Worm (Caenorhabditis elegans) whole organism, young adult: ENCODE data around the gene R10E9.4.

Experiments used
- B0336.3 ChIP-seq: fragments of 200-800 bp; sonication (Bioruptor generic); IDR thresholded peaks from 2 replicates; pipeline ENCODE4 v1.3.6; 2022; ENCODE audit warnings: missing genetic modification characterization, missing compliant biosample characterization
- C06A6.2 ChIP-seq: fragments of 200-800 bp; sonication (Bioruptor generic); conservative IDR thresholded peaks from 2 replicates; pipeline ENCODE4 v1.3.6; 2022; ENCODE audit warnings: missing genetic modification characterization, missing compliant biosample characterization
- F33H1.4 ChIP-seq: fragments of 200-800 bp; sonication (Bioruptor generic); IDR thresholded peaks from 2 replicates; pipeline ENCODE4 v1.3.6; 2022; ENCODE audit warnings: missing genetic modification reagents, missing genetic modification characterization, missing compliant biosample characterization
- F39B2.1 ChIP-seq: fragments of 200-800 bp; sonication (Bioruptor generic); IDR thresholded peaks from 2 replicates; pipeline ENCODE4 v1.3.6; 2022; ENCODE audit warnings: missing genetic modification reagents, missing genetic modification characterization, missing compliant biosample characterization
- F49E8.2 ChIP-seq: sonication (generic microtip); optimal IDR thresholded peaks from 3 replicates; lab custom pipeline; 2017; ENCODE audit warnings: missing genetic modification characterization, mild to moderate bottlenecking, missing compliant biosample characterization, antibody characterized with exemption, moderate library complexity; ENCODE audit not compliant: insufficient read depth
- F52B5.7 ChIP-seq: sonication (generic microtip); optimal IDR thresholded peaks from 2 replicates; lab custom pipeline; 2016; ENCODE audit warnings: mild to moderate bottlenecking, missing genetic modification characterization, missing compliant biosample characterization
- K12H6.12 ChIP-seq: fragments of 200-800 bp; sonication (Bioruptor generic); optimal IDR thresholded peaks from 2 replicates; lab custom pipeline; 2018; ENCODE audit warnings: mild to moderate bottlenecking, missing genetic modification characterization, missing compliant biosample characterization
- Y56A3A.18 ChIP-seq: fragments of 200-800 bp; sonication (Bioruptor generic); IDR thresholded peaks from 2 replicates; pipeline ENCODE4 v1.3.6; 2022; ENCODE audit warnings: missing genetic modification reagents, missing genetic modification characterization, missing compliant biosample characterization
- Y67H2A.10 ChIP-seq: fragments of 200-800 bp; sonication (Bioruptor generic); conservative IDR thresholded peaks from 2 replicates; pipeline ENCODE4 v1.3.6; 2022; ENCODE audit warnings: missing genetic modification reagents, missing genetic modification characterization, missing compliant biosample characterization
- akir-1 ChIP-seq: fragments of 200-800 bp; sonication (Bioruptor generic); optimal IDR thresholded peaks from 2 replicates; lab custom pipeline; 2018; ENCODE audit warnings: mild to moderate bottlenecking, missing genetic modification characterization, moderate library complexity, missing compliant biosample characterization
- athp-1 ChIP-seq: sonication (generic microtip); optimal IDR thresholded peaks from 2 replicates; lab custom pipeline; 2017; ENCODE audit warnings: mild to moderate bottlenecking, missing genetic modification characterization, missing compliant biosample characterization
- attf-3 ChIP-seq: fragments of 200-800 bp; sonication (Bioruptor generic); conservative IDR thresholded peaks from 2 replicates; pipeline ENCODE4 v1.3.6; 2022; ENCODE audit warnings: missing genetic modification reagents, missing genetic modification characterization, missing compliant biosample characterization
- attf-5 ChIP-seq: fragments of 200-800 bp; sonication (Bioruptor generic); optimal IDR thresholded peaks from 2 replicates; lab custom pipeline; 2018; ENCODE audit warnings: mild to moderate bottlenecking, missing genetic modification characterization, missing compliant biosample characterization
- ccch-3 ChIP-seq: fragments of 200-800 bp; sonication (Bioruptor generic); optimal IDR thresholded peaks from 2 replicates; lab custom pipeline; 2018; ENCODE audit warnings: mild to moderate bottlenecking, missing genetic modification characterization, missing compliant biosample characterization
- ceh-58 ChIP-seq: fragments of 200-800 bp; sonication (Bioruptor generic); IDR thresholded peaks from 2 replicates; pipeline ENCODE4 v1.3.6; 2022; ENCODE audit warnings: missing genetic modification characterization, missing compliant biosample characterization
- ceh-79 ChIP-seq: sonication (generic microtip); optimal IDR thresholded peaks from 2 replicates; lab custom pipeline; 2017; ENCODE audit warnings: mild to moderate bottlenecking, missing genetic modification characterization, missing compliant biosample characterization
- ets-4 ChIP-seq: fragments of 200-800 bp; sonication (Bioruptor generic); optimal IDR thresholded peaks from 2 replicates; lab custom pipeline; 2018; ENCODE audit warnings: mild to moderate bottlenecking, missing genetic modification characterization, missing compliant biosample characterization
- him-1 ChIP-seq: sonication (generic microtip); optimal IDR thresholded peaks from 2 replicates; lab custom pipeline; 2016; ENCODE audit warnings: missing genotype, missing genetic modification reagents, missing genetic modification characterization, missing compliant biosample characterization
- hmg-1.2 ChIP-seq: fragments of 200-800 bp; sonication (Bioruptor generic); IDR thresholded peaks from 2 replicates; pipeline ENCODE4 v1.3.6; 2022; ENCODE audit warnings: missing genetic modification reagents, missing genetic modification characterization, missing compliant biosample characterization
- hrde-1 ChIP-seq: sonication (generic microtip); optimal IDR thresholded peaks from 2 replicates; lab custom pipeline; 2016; ENCODE audit warnings: missing genetic modification characterization, mild to moderate bottlenecking, missing compliant biosample characterization, moderate library complexity, missing genotype, missing genetic modification reagents, borderline replicate concordance
- lag-1 ChIP-seq: fragments of 200-800 bp; sonication (Bioruptor generic); IDR thresholded peaks from 2 replicates; pipeline ENCODE4 v1.3.6; 2022; ENCODE audit warnings: missing genetic modification reagents, missing genetic modification characterization, missing compliant biosample characterization
- lin-26 ChIP-seq: fragments of 200-800 bp; sonication (Bioruptor generic); IDR thresholded peaks from 2 replicates; pipeline ENCODE4 v1.3.6; 2022; ENCODE audit warnings: missing genetic modification reagents, missing genetic modification characterization, missing compliant biosample characterization
- lin-54 ChIP-seq: fragments of 200-800 bp; sonication (Bioruptor generic); optimal IDR thresholded peaks from 2 replicates; lab custom pipeline; 2018; ENCODE audit warnings: mild to moderate bottlenecking, missing genetic modification characterization, missing compliant biosample characterization
- lir-1 ChIP-seq: fragments of 200-800 bp; sonication (Bioruptor generic); conservative IDR thresholded peaks from 2 replicates; pipeline ENCODE4 v1.3.6; 2022; ENCODE audit warnings: missing genetic modification reagents, missing genetic modification characterization, missing compliant biosample characterization
- lsl-1 ChIP-seq: fragments of 200-800 bp; sonication (Bioruptor generic); optimal IDR thresholded peaks from 2 replicates; lab custom pipeline; 2018; ENCODE audit warnings: mild to moderate bottlenecking, missing genetic modification characterization, moderate library complexity, missing compliant biosample characterization
- madf-3 ChIP-seq: fragments of 200-800 bp; sonication (Bioruptor generic); IDR thresholded peaks from 2 replicates; pipeline ENCODE4 v1.3.6; 2022; ENCODE audit warnings: missing genetic modification reagents, missing genetic modification characterization, missing compliant biosample characterization
- mel-28 ChIP-seq: sonication (generic microtip); optimal IDR thresholded peaks from 2 replicates; lab custom pipeline; 2016; ENCODE audit warnings: borderline replicate concordance, mild to moderate bottlenecking, missing genetic modification characterization, missing compliant biosample characterization
- nhr-90 ChIP-seq: sonication (generic microtip); optimal IDR thresholded peaks from 2 replicates; lab custom pipeline; 2016; ENCODE audit warnings: missing genotype, mild to moderate bottlenecking, missing genetic modification characterization, missing compliant biosample characterization
- pbrm-1 ChIP-seq: fragments of 200-800 bp; sonication (Bioruptor generic); IDR thresholded peaks from 2 replicates; pipeline ENCODE4 v1.3.6; 2022; ENCODE audit warnings: missing genetic modification reagents, missing genetic modification characterization, missing compliant biosample characterization
- rcor-1 ChIP-seq: fragments of 200-800 bp; sonication (Bioruptor generic); IDR thresholded peaks from 2 replicates; pipeline ENCODE4 v1.3.6; 2022; ENCODE audit warnings: missing genetic modification reagents, missing genetic modification characterization, missing compliant biosample characterization
- rpc-1 ChIP-seq, 2 experiments: fragments of 150-350 bp in 1 of 2; sonication (generic microtip) in 1 of 2; optimal IDR thresholded peaks; 2 replicates each; lab custom pipeline; 2014 to 2018; ENCODE audit warnings: missing biosample characterization in 1 of 2, missing genetic modification characterization in 1 of 2, missing genetic modification reagents in 1 of 2, missing genotype in 1 of 2
- sea-2 ChIP-seq: fragments of 200-800 bp; sonication (Bioruptor generic); IDR thresholded peaks from 2 replicates; pipeline ENCODE4 v1.3.6; 2022; ENCODE audit warnings: missing genetic modification characterization, missing compliant biosample characterization
- snpc-3.4 ChIP-seq: sonication (generic microtip); optimal IDR thresholded peaks from 2 replicates; lab custom pipeline; 2017; ENCODE audit warnings: missing genetic modification characterization, mild to moderate bottlenecking, missing compliant biosample characterization, antibody characterized with exemption, moderate library complexity, missing genotype, missing genetic modification reagents
- unc-130 ChIP-seq: sonication (generic microtip); optimal IDR thresholded peaks from 2 replicates; lab custom pipeline; 2016; ENCODE audit warnings: missing genetic modification reagents, missing genetic modification characterization, missing compliant biosample characterization
- zfh-2 ChIP-seq: fragments of 200-800 bp; sonication (Bioruptor generic); conservative IDR thresholded peaks from 2 replicates; pipeline ENCODE4 v1.3.6; 2022; ENCODE audit warnings: missing genetic modification reagents, missing genetic modification characterization, missing compliant biosample characterization
- ztf-18 ChIP-seq: sonication (generic microtip); optimal IDR thresholded peaks from 2 replicates; lab custom pipeline; 2016; ENCODE audit warnings: missing genotype, mild to moderate bottlenecking, missing genetic modification characterization, missing compliant biosample characterization

R10E9.4 gene

DNA sequence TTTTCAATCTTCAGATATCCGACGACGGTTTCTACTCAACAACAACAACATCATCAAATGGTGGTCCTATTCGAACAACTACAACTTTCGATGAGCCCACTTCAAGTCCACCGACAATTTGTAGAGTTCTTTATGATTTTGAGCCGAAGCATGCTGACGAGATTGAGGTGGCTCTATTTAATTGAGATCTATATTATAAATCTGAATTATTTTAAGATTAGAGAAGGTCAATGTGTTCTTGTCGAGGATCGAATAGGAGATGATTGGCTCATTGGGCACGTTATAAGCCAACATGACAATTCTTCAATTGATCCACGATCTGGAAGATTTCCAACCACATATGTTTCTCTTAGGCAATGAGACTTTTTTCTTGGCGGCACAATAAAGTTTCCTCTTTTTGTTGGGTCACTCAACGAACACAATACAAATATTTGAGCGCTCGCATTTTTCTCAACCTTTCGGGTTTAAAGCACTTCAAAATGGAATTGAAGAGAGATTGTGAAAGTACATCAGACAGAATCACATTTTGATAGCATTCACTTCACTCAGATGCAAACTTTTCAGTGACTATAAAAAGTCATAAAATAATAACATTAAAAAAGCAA, 42.9 kb upstream of the R10E9.4 start (continued):
- peak; percentile 42 for TF ChIP-seq snpc-3.4 (tag; lab: Kevin White, UChicago)
- TF ChIP-seq, all 124 proteins: peak for 62

ce11 chrIII:4013061-4013460, 40.5 kb upstream of the R10E9.4 start:
- no peak for TF ChIP-seq Y67H2A.10 (GFP tag; lab: Robert Waterston, UW)
- TF ChIP-seq lsl-1 (GFP tag; lab: Kevin White, UChicago) = no peak
- TF ChIP-seq attf-3 (GFP tag; lab: Robert Waterston, UW) = no peak
- TF ChIP-seq B0336.3 (GFP tag; lab: Robert Waterston, UW) = no peak
- no peak for TF ChIP-seq F39B2.1
- TF ChIP-seq athp-1 (tag; lab: Kevin White, UChicago) = no peak
- TF ChIP-seq sea-2 (GFP tag; lab: Robert Waterston, UW) = no peak
- no peak for TF ChIP-seq rcor-1 (GFP tag; lab: Robert Waterston, UW)
- no peak for TF ChIP-seq ceh-58 (GFP tag; lab: Robert Waterston, UW)
- TF ChIP-seq ets-4 (GFP tag; lab: Kevin White, UChicago) = no peak
- no peak for TF ChIP-seq F33H1.4 (GFP tag; lab: Robert Waterston, UW)
- TF ChIP-seq ceh-79 (tag; lab: Kevin White, UChicago) = no peak
- no peak for TF ChIP-seq rpc-1 (optimal IDR thresholded peaks at IDR 0.05; lab: Kevin White, UChicago)
- no peak for TF ChIP-seq rpc-1 (tag; optimal IDR thresholded peaks at IDR 0.05; lab: Kevin White, UChicago)
- no peak for TF ChIP-seq zfh-2 (GFP tag; lab: Robert Waterston, UW)
- TF ChIP-seq F49E8.2 (tag; lab: Kevin White, UChicago) = no peak
- no peak for TF ChIP-seq lin-54 (GFP tag; lab: Kevin White, UChicago)
- no peak for TF ChIP-seq ztf-18 (tag; lab: Kevin White, UChicago)

DNA sequence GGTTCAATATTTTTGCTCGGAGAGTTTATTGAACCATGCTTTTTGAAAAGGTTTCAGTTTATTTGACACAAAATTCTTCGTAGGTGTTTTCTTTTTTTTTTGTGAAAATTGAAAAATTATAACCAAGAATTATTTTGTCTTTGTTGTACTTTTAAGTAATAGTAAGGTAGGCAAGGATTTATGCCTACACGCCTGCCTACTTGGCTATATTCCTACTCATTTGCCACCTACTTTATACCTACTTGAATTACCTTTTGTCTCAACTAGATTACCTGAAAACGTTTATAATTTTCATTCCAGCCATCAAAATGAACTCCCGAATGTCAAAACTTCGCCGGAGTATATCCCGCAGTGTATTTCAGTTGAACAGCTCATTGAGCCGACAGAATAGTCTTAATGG, 39.4 kb upstream of the R10E9.4 start, which contains the start of gene C36E8.4:
Gene C36E8.4, plus strand, starts transcription at position 301 of the 400 bp plus-strand sequence.
- TF ChIP-seq hrde-1 (no peak), mel-28 (tag; lab: Kevin White, UChicago) (no peak), lir-1 (GFP tag; lab: Robert Waterston, UW) (no peak), pbrm-1 (no peak), lag-1 (GFP tag; lab: Robert Waterston, UW) (no peak), akir-1 (GFP tag; lab: Kevin White, UChicago) (no peak), Y56A3A.18 (GFP tag; lab: Robert Waterston, UW) (no peak), C06A6.2 (GFP tag; lab: Robert Waterston, UW) (no peak), ccch-3 (no peak), attf-5 (GFP tag; lab: Kevin White, UChicago) (no peak), him-1 (no peak), lin-26 (GFP tag; lab: Robert Waterston, UW) (no peak), hmg-1.2 (no peak), nhr-90 (tag; lab: Kevin White, UChicago) (no peak), F52B5.7 (tag; lab: Kevin White, UChicago) (no peak), unc-130 (GFP tag; lab: Kevin White, UChicago) (no peak), K12H6.12 (tag; lab: Kevin White, UChicago) (no peak), lin-54 (GFP tag; lab: Kevin White, UChicago) (no peak), madf-3 (no peak)
- TF ChIP-seq, all 124 proteins: peak for 0
